Worm (Caenorhabditis elegans) whole organism, L3 larva: ENCODE measurements around the gene hda-4.

Source experiments
- R02D3.7 ChIP-seq: fragments of 150-350 bp; optimal IDR thresholded peaks from 2 replicates; lab custom pipeline; 2014; ENCODE audit warnings: missing biosample characterization, missing genetic modification characterization
- ZK546.5 ChIP-seq: sonication (generic microtip); optimal IDR thresholded peaks from 2 replicates; lab custom pipeline; 2017; ENCODE audit warnings: missing biosample characterization, missing genetic modification characterization
- aly-2 ChIP-seq: fragments of 150-350 bp; optimal IDR thresholded peaks from 2 replicates; lab custom pipeline; 2014; ENCODE audit warnings: missing biosample characterization, missing genetic modification characterization
- ceh-28 ChIP-seq: fragments of 150-350 bp; optimal IDR thresholded peaks from 2 replicates; lab custom pipeline; 2014; ENCODE audit warnings: missing biosample characterization, missing genetic modification reagents, missing genetic modification characterization
- ceh-82 ChIP-seq: fragments of 150-350 bp; optimal IDR thresholded peaks from 2 replicates; lab custom pipeline; 2014; ENCODE audit warnings: missing biosample characterization, missing genetic modification characterization
- ceh-9 ChIP-seq: sonication (generic microtip); optimal IDR thresholded peaks from 2 replicates; lab custom pipeline; 2018; ENCODE audit warnings: missing biosample characterization, missing genetic modification characterization
- daf-12 ChIP-seq: fragments of 150-350 bp; optimal IDR thresholded peaks from 2 replicates; lab custom pipeline; 2014; ENCODE audit warnings: missing biosample characterization, missing genetic modification reagents, missing genetic modification characterization
- egl-5 ChIP-seq: fragments of 150-350 bp; optimal IDR thresholded peaks from 2 replicates; lab custom pipeline; 2017; ENCODE audit warnings: missing biosample characterization, missing genetic modification reagents, missing genetic modification characterization, inconsistent platforms
- elt-1 ChIP-seq: fragments of 150-350 bp; optimal IDR thresholded peaks from 2 replicates; lab custom pipeline; 2014; ENCODE audit warnings: missing biosample characterization, missing genetic modification characterization
- elt-2 ChIP-seq: sonication (generic microtip); optimal IDR thresholded peaks from 2 replicates; lab custom pipeline; 2016; ENCODE audit warnings: missing genetic modification reagents, mild to moderate bottlenecking, missing genetic modification characterization, missing compliant biosample characterization
- elt-3 ChIP-seq, 3 experiments: fragments of 150-350 bp in 1 of 3; sonication (generic microtip) in 2 of 3; optimal IDR thresholded peaks; 2 replicates in 2 of 3; 4 replicates in 1 of 3; lab custom pipeline; 2014 to 2017; ENCODE audit warnings: missing biosample characterization in 3 of 3, missing genetic modification characterization in 3 of 3
- fkh-10 ChIP-seq: sonication (generic microtip); optimal IDR thresholded peaks from 2 replicates; lab custom pipeline; 2017; ENCODE audit warnings: missing biosample characterization, missing genetic modification reagents, missing genetic modification characterization
- fos-1 ChIP-seq: fragments of 150-350 bp; optimal IDR thresholded peaks from 2 replicates; lab custom pipeline; 2014; ENCODE audit warnings: missing biosample characterization, missing genetic modification characterization
- jun-1 ChIP-seq: fragments of 150-350 bp; optimal IDR thresholded peaks from 2 replicates; lab custom pipeline; 2014; ENCODE audit warnings: missing biosample characterization, missing genetic modification reagents, missing genetic modification characterization
- lin-15B ChIP-seq: fragments of 150-350 bp; optimal IDR thresholded peaks from 2 replicates; lab custom pipeline; 2014; ENCODE audit warnings: missing biosample characterization, missing genetic modification characterization
- lin-39 ChIP-seq: fragments of 150-350 bp; optimal IDR thresholded peaks from 2 replicates; lab custom pipeline; 2018; ENCODE audit warnings: missing biosample characterization, missing genetic modification reagents, missing genetic modification characterization
- lsy-12 ChIP-seq: sonication (generic microtip); optimal IDR thresholded peaks from 2 replicates; lab custom pipeline; 2016; ENCODE audit warnings: mild to moderate bottlenecking, missing genetic modification characterization, missing compliant biosample characterization
- mdl-1 ChIP-seq: fragments of 150-350 bp; optimal IDR thresholded peaks from 2 replicates; lab custom pipeline; 2014; ENCODE audit warnings: missing biosample characterization, missing genetic modification characterization
- mml-1 ChIP-seq: fragments of 150-350 bp; sonication (generic microtip); optimal IDR thresholded peaks from 3 replicates; lab custom pipeline; 2014; ENCODE audit warnings: missing biosample characterization, missing genetic modification characterization
- nfya-1 ChIP-seq: sonication (generic microtip); optimal IDR thresholded peaks from 2 replicates; lab custom pipeline; 2017; ENCODE audit warnings: missing genetic modification characterization, mild to moderate bottlenecking, missing compliant biosample characterization, antibody characterized with exemption, moderate library complexity; ENCODE audit not compliant: insufficient read depth
- nhr-12 ChIP-seq: fragments of 150-350 bp; optimal IDR thresholded peaks from 2 replicates; lab custom pipeline; 2014; ENCODE audit warnings: missing biosample characterization, missing genetic modification characterization
- nhr-237 ChIP-seq: fragments of 150-350 bp; optimal IDR thresholded peaks from 2 replicates; lab custom pipeline; 2014; ENCODE audit warnings: missing biosample characterization, missing genetic modification characterization
- nhr-28 ChIP-seq: fragments of 150-350 bp; optimal IDR thresholded peaks from 2 replicates; lab custom pipeline; 2014; ENCODE audit warnings: missing biosample characterization, missing genetic modification characterization
- nhr-43 ChIP-seq: sonication (generic microtip); optimal IDR thresholded peaks from 2 replicates; lab custom pipeline; 2016; ENCODE audit warnings: mild to moderate bottlenecking, missing genetic modification characterization, missing compliant biosample characterization; ENCODE audit not compliant: poor library complexity, severe bottlenecking
- nhr-67 ChIP-seq: fragments of 150-350 bp; optimal IDR thresholded peaks from 2 replicates; lab custom pipeline; 2014; ENCODE audit warnings: missing biosample characterization, missing genetic modification characterization
- nhr-76 ChIP-seq: fragments of 150-350 bp; sonication (generic microtip); optimal IDR thresholded peaks from 5 replicates; lab custom pipeline; 2014; ENCODE audit warnings: missing biosample characterization, missing genetic modification characterization
- nhr-77 ChIP-seq: fragments of 150-350 bp; optimal IDR thresholded peaks from 2 replicates; lab custom pipeline; 2014; ENCODE audit warnings: missing biosample characterization, missing genetic modification characterization
- pha-4 ChIP-seq: fragments of 150-350 bp; optimal IDR thresholded peaks from 2 replicates; lab custom pipeline; 2014; ENCODE audit warnings: missing biosample characterization, missing genetic modification reagents, missing genetic modification characterization
- pqm-1 ChIP-seq: fragments of 150-350 bp; optimal IDR thresholded peaks from 2 replicates; lab custom pipeline; 2017; ENCODE audit warnings: missing biosample characterization, missing genetic modification characterization, inconsistent platforms
- sea-2 ChIP-seq: fragments of 150-350 bp; sonication (generic microtip); optimal IDR thresholded peaks from 4 replicates; lab custom pipeline; 2014; ENCODE audit warnings: missing biosample characterization, missing genetic modification reagents, missing genetic modification characterization
- skn-1 ChIP-seq: fragments of 150-350 bp; optimal IDR thresholded peaks from 2 replicates; lab custom pipeline; 2014; ENCODE audit warnings: missing biosample characterization, missing genetic modification characterization
- snpc-4 ChIP-seq: fragments of 150-350 bp; optimal IDR thresholded peaks from 2 replicates; lab custom pipeline; 2014; ENCODE audit warnings: missing biosample characterization, missing genetic modification characterization
- tbx-2 ChIP-seq: sonication (generic microtip); optimal IDR thresholded peaks from 2 replicates; lab custom pipeline; 2016; ENCODE audit warnings: mild to moderate bottlenecking, missing genetic modification characterization, missing compliant biosample characterization
- unc-39 ChIP-seq: sonication (generic microtip); optimal IDR thresholded peaks from 4 replicates; lab custom pipeline; 2017; ENCODE audit warnings: missing biosample characterization, missing genetic modification characterization
- unc-62 ChIP-seq: fragments of 150-350 bp; sonication (generic microtip); optimal IDR thresholded peaks from 4 replicates; lab custom pipeline; 2014; ENCODE audit warnings: missing biosample characterization, missing genetic modification reagents, missing genetic modification characterization
- zag-1 ChIP-seq: fragments of 150-350 bp; optimal IDR thresholded peaks from 2 replicates; lab custom pipeline; 2014; ENCODE audit warnings: missing biosample characterization, missing genetic modification characterization
- ztf-11 ChIP-seq: fragments of 150-350 bp; optimal IDR thresholded peaks from 2 replicates; lab custom pipeline; 2014; ENCODE audit warnings: missing biosample characterization, missing genetic modification characterization
- ztf-4 ChIP-seq: fragments of 150-350 bp; optimal IDR thresholded peaks from 2 replicates; lab custom pipeline; 2014; ENCODE audit warnings: missing biosample characterization, missing genetic modification characterization

The hda-4 gene

DNA sequence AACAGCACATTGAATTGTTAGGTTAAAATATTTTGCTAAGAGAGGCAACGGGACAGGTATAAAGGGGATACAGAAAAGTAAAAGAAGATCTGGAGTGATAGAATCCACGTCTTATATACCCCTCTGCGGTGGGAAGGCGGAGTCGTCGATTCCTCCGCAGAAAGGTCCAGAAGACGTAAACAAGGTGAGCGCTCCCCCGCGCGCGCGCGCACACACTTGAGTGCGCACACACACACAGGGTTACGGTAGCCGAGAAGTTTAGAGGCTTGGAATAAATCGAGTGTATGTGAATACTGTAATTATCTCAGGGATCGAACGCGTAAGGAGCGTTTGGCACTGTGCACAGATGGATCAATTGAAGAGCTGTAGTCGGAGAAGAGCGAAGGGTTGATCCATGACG is 42.0 kb upstream of the hda-4 start:
- TF ChIP-seq elt-1, result no peak
- TF ChIP-seq pqm-1 (tag; lab: Kevin White, UChicago), result no peak
- TF ChIP-seq lin-15B, result no peak
- no peak for TF ChIP-seq ceh-82
- TF ChIP-seq R02D3.7 (tag; lab: Kevin White, UChicago), result no peak
- TF ChIP-seq ztf-4 (tag; lab: Kevin White, UChicago), result no peak
- TF ChIP-seq nhr-43, result no peak

ce11 chrX:16687945-16688344 is 41.4 kb upstream of the hda-4 start, which contains the start of gene F22H10.11:
Gene F22H10.11 (minus strand): TSS chrX:16688045.
- TF ChIP-seq ceh-28 (tag; lab: Kevin White, UChicago) (no peak), ceh-9 (tag; lab: Kevin White, UChicago) (no peak), nhr-76 (no peak), mml-1 (tag; lab: Kevin White, UChicago) (no peak), tbx-2 (tag; lab: Kevin White, UChicago) (no peak), fkh-10 (GFP tag; lab: Kevin White, UChicago) (no peak), snpc-4 (no peak), ceh-82 (no peak), nhr-12 (tag; lab: Kevin White, UChicago) (no peak), nhr-237 (tag; lab: Kevin White, UChicago) (no peak), zag-1 (tag; lab: Kevin White, UChicago) (no peak), jun-1 (tag; lab: Kevin White, UChicago) (no peak)

ce11 chrX:16689852-16690473 is 39.4 kb upstream of the hda-4 start:
- TF ChIP-seq ZK546.5, result no peak
- TF ChIP-seq fkh-10 (GFP tag; lab: Kevin White, UChicago), result no peak
- no peak for TF ChIP-seq skn-1 (tag; lab: Kevin White, UChicago)
- TF ChIP-seq lin-39 (tag; lab: Kevin White, UChicago), result no peak
- TF ChIP-seq mml-1 (tag; lab: Kevin White, UChicago), result no peak
- peak; percentile 16 for TF ChIP-seq elt-2 (tag; lab: Kevin White, UChicago)
- TF ChIP-seq pqm-1 (tag; lab: Kevin White, UChicago), result no peak
- no peak for TF ChIP-seq elt-3 (tag; optimal IDR thresholded peaks at IDR 0.05; lab: Kevin White, UChicago)

ce11 chrX:16691045-16691444 is 38.3 kb upstream of the hda-4 start, which contains the start of gene F22H10.6:
Gene F22H10.6 (minus strand): TSS chrX:16691336.
- TF ChIP-seq ztf-4 (tag; lab: Kevin White, UChicago) (no peak), nhr-43 (no peak), nhr-12 (tag; lab: Kevin White, UChicago) (no peak), nhr-77 (tag; lab: Kevin White, UChicago) (no peak), nfya-1 (tag; lab: Kevin White, UChicago) (no peak), mdl-1 (tag; lab: Kevin White, UChicago) (no peak), pqm-1 (tag; lab: Kevin White, UChicago) (no peak), nhr-237 (tag; lab: Kevin White, UChicago) (no peak), nhr-28 (tag; lab: Kevin White, UChicago) (no peak), lin-39 (tag; lab: Kevin White, UChicago) (no peak), sea-2 (GFP tag; lab: Kevin White, UChicago) (no peak), unc-62 (GFP tag; lab: Kevin White, UChicago) (no peak), lin-15B (no peak), skn-1 (tag; lab: Kevin White, UChicago) (no peak), nhr-67 (tag; lab: Kevin White, UChicago) (no peak), aly-2 (no peak), unc-39 (tag; lab: Kevin White, UChicago) (no peak), zag-1 (tag; lab: Kevin White, UChicago) (no peak), lsy-12 (no peak), ceh-82 (no peak)

DNA sequence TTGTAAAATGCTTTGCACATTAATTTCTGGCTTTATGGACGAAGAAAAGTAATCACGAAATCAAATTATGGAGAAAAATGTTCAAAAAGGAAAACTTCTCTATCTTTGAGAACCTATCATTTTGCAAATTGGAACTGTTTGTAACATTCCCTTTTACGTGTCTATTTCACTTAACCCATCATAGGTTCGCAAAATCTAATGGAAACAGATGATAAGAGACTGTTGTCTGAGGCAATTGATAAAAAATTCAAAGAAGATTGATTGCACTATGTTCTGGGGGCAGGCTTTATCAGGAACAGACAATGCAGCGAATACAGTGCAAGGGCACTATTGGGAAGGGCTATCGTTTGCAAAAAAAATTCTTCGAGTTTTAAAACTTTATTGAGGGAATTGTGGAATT is 34.2 kb upstream of the hda-4 start:
- peak; percentile 46 for TF ChIP-seq ceh-28 (tag; lab: Kevin White, UChicago)
- TF ChIP-seq nhr-43, result peak; percentile 15
- TF ChIP-seq fos-1, result no peak
- TF ChIP-seq pha-4, result no peak
- TF ChIP-seq elt-2 (tag; lab: Kevin White, UChicago), result peak; percentile 23
- TF ChIP-seq egl-5 (tag; lab: Kevin White, UChicago), result no peak
- no peak for TF ChIP-seq nhr-12 (tag; lab: Kevin White, UChicago)
- no peak for TF ChIP-seq ztf-11 (tag; lab: Kevin White, UChicago)
- TF ChIP-seq daf-12 (tag; lab: Kevin White, UChicago), result no peak
- no peak for TF ChIP-seq snpc-4
- TF ChIP-seq ztf-4 (tag; lab: Kevin White, UChicago), result no peak
